Worm (Caenorhabditis elegans) whole organism, L4/young adult: ENCODE data around the gene alfa-1.

Experiments
- W03F9.2 ChIP-seq: fragments of 150-350 bp; optimal IDR thresholded peaks from 2 replicates; lab custom pipeline; 2014; ENCODE audit warnings: missing biosample characterization, missing genetic modification characterization
- dao-5 ChIP-seq: sonication (generic microtip); optimal IDR thresholded peaks from 2 replicates; lab custom pipeline; 2016; ENCODE audit warnings: missing genotype, missing genetic modification characterization, moderate library complexity, missing compliant biosample characterization
- him-1 ChIP-seq: sonication (generic microtip); optimal IDR thresholded peaks from 2 replicates; lab custom pipeline; 2016; ENCODE audit warnings: missing genotype, missing genetic modification reagents, missing genetic modification characterization, missing compliant biosample characterization

The alfa-1 gene

ce11 chrII:7651171-7651570, 11.2 kb downstream of the alfa-1 start, which contains the start of gene pde-4:
TSS of gene pde-4 (minus strand) at chrII:7651246.
- no peak for TF ChIP-seq dao-5
- no peak for TF ChIP-seq him-1 (tag; lab: Kevin White, UChicago)
- TF ChIP-seq W03F9.2, result no peak

ce11 chrII:7643214-7643613, 19.1 kb downstream of the alfa-1 start:
- TF ChIP-seq W03F9.2, result no peak

DNA sequence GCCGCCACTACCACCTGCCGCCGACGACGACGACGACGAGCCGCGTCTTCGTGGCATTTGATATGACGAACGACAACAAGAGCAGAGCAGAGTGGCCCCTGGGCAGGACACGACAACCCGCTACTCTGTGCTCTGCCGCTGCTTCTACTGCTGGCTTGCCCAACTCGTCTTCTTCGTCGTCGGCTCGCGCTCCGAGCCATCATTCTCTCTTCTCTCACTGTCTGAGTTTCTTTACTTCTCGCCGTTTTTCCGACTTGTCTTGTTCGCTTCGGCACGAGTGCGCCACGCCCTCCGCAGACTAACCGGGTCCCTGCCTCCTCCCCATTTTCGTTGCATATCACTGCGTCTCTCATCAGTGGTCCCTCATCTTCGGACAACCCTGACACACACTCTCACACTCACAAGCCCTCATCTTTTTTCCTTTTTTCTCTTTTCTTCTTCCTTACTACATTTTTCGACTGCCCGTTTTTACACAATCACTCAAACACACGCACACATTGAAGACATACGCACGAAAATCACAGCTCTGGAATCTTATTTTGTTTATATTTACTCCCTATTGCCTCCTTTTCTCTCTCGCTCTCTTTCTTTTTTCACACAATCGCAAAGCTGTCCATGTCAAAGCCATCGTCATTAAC, 20.2 kb downstream of the alfa-1 start:
- TF ChIP-seq him-1 (tag; lab: Kevin White, UChicago) (peak; percentile 81), dao-5 (no peak)

ce11 chrII:7640161-7640841, 22.0 kb downstream of the alfa-1 start:
- TF ChIP-seq dao-5 (no peak), W03F9.2 (no peak), him-1 (tag; lab: Kevin White, UChicago) (no peak)

DNA sequence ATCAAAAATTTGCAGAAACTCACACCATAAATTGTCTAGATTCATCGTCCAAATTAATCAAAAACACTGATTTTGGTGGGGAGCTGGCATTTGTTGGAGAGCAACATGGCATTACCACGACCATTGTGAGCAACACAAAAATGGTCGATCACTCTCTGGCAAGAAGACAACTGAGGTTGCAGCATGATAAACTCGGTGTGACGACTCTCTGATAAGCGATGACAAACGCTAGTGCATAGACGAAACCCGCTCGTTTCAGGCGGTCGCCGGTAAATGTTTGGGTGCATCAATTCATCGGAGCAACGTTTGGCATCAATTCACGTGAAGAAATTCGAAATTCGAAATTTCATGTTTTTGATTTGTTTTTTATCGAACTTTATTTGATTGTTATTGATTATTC, 23.3 kb downstream of the alfa-1 start:
- TF ChIP-seq dao-5 (no peak), him-1 (tag; lab: Kevin White, UChicago) (no peak), W03F9.2 (no peak)

ce11 chrII:7636941-7637340, 25.4 kb downstream of the alfa-1 start:
- TF ChIP-seq W03F9.2, result no peak
- no peak for TF ChIP-seq him-1 (tag; lab: Kevin White, UChicago)
- TF ChIP-seq dao-5, result no peak

DNA sequence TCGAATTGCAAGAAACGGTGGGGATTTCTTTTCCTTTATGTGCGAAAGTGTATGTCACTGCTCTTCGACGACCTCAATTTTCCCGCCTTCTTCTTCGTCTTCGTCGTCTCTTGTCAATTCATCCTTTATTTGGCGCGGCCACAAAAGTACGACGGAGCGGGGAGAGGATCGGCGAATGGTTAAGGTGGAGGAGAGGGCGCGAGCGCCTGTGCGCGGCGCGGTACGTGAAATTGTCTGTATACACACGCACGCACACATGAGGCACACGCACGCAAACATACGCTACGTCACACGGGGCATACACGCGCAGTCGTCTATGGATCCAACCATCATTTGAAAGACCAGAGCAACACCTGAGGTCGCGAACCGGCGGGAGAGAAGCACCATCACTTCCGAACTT, 27.0 kb downstream of the alfa-1 start:
- TF ChIP-seq dao-5 (no peak), him-1 (tag; lab: Kevin White, UChicago) (no peak), W03F9.2 (no peak)

DNA sequence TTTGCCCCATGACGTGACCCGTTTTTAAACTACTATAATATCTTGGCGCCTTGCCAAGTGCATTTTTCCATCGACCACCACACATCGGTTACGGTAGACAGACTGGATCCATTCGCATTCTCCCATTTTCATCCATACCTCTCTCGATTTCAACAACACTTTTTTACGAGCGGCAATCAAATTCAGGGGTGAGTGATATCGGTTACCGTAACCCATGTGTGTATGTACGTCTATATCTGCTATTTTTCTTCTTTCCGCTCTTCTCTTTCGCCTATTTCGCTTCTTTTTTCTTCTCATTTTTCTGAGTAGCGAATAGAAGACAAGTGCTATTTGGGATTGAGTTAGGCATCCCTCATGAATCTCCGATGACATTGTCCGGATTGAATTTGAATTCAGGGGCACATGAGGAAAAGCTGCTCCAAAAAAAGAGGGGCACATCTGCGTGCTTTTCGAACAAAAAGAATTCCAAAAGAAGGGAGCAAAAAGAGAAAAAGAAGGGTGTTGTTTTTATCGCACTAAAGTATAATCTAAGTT, 30.6 kb downstream of the alfa-1 start:
- TF ChIP-seq W03F9.2 (no peak), him-1 (tag; lab: Kevin White, UChicago) (no peak), dao-5 (no peak)

DNA sequence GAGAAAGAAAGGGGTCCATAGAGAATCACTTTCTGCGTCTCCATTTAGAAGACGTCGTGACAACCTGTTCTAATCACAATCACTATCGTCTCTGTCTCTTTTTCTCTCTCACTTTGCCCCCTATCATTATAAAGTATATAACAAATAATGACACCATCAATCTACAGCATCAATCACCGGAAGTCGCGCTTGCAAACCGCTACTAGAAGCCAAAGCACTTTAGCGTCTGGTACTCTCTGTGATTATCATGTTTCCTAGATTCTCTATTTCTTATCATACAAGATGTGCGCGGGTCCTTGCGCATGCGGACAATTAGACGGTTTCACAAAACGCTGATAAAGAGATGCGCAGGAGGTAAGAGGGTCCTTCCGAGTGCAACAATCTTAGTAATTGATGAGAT, 31.2 kb downstream of the alfa-1 start:
- TF ChIP-seq dao-5 (no peak), him-1 (tag; lab: Kevin White, UChicago) (no peak), W03F9.2 (no peak)

- TF ChIP-seq dao-5 (no peak), W03F9.2 (no peak)
These were observed 32.3 kb downstream of the alfa-1 start for ce11 chrII:7630052-7630451.

DNA sequence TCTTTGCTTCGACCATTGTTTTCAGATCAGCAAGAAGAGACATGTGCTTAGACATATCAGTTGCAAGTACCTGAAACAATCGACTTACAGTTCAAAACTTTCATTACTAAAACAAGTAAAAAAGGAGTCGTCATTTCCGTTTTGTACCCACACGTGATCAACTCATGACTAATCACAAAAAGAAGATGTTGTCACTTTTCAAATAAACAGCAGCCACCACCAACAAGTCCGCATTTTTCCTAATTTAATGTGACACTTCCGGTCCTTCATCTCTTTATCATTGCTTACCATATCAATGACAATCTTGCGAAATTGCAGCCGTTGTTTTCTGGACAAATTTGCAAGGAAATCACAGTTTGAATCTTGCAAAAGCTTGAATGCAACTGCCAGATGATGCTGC, 33.7 kb downstream of the alfa-1 start:
- TF ChIP-seq him-1 (tag; lab: Kevin White, UChicago) (no peak), W03F9.2 (no peak), dao-5 (no peak)

ce11 chrII:7624995-7625394, 37.3 kb downstream of the alfa-1 start:
- TF ChIP-seq W03F9.2, result no peak
- no peak for TF ChIP-seq dao-5
- no peak for TF ChIP-seq him-1 (tag; lab: Kevin White, UChicago)

DNA sequence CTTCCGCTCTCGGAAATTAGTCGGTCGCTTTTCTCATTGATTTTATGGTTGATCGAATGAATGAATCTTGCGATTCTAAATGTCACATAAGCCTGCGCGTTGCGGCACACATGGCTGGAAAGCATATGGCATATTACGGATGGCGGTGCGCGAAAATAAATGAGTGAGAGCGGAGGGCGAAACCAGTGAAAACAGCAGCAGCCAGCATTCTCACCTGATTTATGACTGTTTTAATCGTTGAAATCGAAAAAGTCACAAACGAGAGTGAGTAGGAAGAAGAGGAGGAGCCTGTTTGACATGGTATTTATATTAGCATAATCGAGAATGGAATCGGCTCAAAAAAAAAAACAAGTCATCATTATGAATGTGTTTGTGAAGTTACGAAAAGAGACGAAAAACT, 38.0 kb downstream of the alfa-1 start:
- TF ChIP-seq W03F9.2, result no peak
- TF ChIP-seq dao-5, result no peak
- no peak for TF ChIP-seq him-1 (tag; lab: Kevin White, UChicago)

ce11 chrII:7623466-7623865, 38.9 kb downstream of the alfa-1 start:
- no peak for TF ChIP-seq dao-5

DNA sequence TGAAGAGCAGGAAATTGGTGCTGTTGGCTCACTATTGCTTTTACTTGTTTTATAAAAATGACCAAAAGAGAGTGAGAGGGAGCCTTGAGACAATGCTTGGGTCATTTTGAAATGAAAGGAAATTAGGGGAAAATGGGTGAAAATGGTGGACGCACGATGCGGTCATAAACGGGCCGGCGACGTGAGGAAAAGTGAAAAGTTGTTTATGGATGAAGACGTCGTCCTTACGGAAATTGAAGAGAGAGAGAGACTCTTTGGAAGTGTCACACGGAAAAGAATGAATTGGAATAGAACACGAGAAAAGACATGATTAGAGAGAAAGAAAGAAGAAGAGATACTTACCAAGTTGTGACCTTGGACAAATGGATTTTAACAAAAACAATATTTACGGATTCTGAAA, 40.8 kb downstream of the alfa-1 start:
- TF ChIP-seq him-1 (tag; lab: Kevin White, UChicago) (no peak), W03F9.2 (no peak), dao-5 (no peak)

DNA sequence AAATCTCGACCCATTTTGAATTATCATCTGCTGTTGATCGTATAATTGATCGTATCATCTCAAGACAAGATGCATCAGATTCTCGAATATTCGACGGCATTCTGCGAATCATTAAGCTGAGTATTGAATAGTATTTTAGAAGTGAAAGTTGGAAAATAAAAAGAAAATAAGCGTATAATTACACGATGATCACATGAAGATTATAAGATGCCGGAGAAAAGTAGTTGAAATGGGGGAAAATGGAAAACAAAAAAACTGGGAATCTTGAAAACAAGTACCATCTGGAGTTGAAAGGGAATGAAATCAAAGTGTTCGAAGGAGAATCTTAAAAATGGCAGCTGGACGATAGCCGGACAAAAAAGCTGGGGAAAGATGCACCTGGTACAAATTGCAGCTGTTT, 41.9 kb downstream of the alfa-1 start, which contains the start of gene R07G3.8:
R07G3.8 (minus strand) TSS at position 101 of the 400 bp plus-strand sequence.
- no peak for TF ChIP-seq him-1 (tag; lab: Kevin White, UChicago)
